Fruit fly (Drosophila melanogaster) whole organism, embryonic: ENCODE results near the gene Arp8.

Experiments
- Antp ChIP-seq: fragments of 200-800 bp; sonication (Bioruptor generic); optimal IDR thresholded peaks from 3 replicates; lab custom pipeline; 2016; ENCODE audit warnings: missing biosample characterization, missing genetic modification characterization
- B-H2 ChIP-seq: fragments of 200-800 bp; sonication (Bioruptor generic); optimal IDR thresholded peaks from 2 replicates; lab custom pipeline; 2018; ENCODE audit warnings: missing biosample characterization, mild to moderate bottlenecking, missing genetic modification characterization
- Bteb2 ChIP-seq: fragments of 200-800 bp; sonication (Bioruptor generic); optimal IDR thresholded peaks from 2 replicates; lab custom pipeline; 2016; ENCODE audit warnings: missing biosample characterization, missing genetic modification characterization
- CG10267 ChIP-seq: fragments of 200-800 bp; sonication (Bioruptor generic); optimal IDR thresholded peaks from 2 replicates; lab custom pipeline; 2018; ENCODE audit warnings: missing biosample characterization, mild to moderate bottlenecking, missing genetic modification characterization, moderate library complexity
- CG10979 ChIP-seq: fragments of 200-800 bp; sonication (Bioruptor generic); optimal IDR thresholded peaks from 2 replicates; lab custom pipeline; 2018; ENCODE audit warnings: missing biosample characterization, mild to moderate bottlenecking, missing genetic modification characterization, moderate library complexity
- CG12942 ChIP-seq: fragments of 200-800 bp; sonication (Bioruptor generic); optimal IDR thresholded peaks from 3 replicates; lab custom pipeline; 2016; ENCODE audit warnings: missing biosample characterization, missing genetic modification characterization
- CG15696 ChIP-seq: fragments of 200-800 bp; sonication (Bioruptor generic); optimal IDR thresholded peaks from 2 replicates; lab custom pipeline; 2019; ENCODE audit warnings: missing biosample characterization, mild to moderate bottlenecking, missing genetic modification characterization, moderate library complexity
- CG17385 ChIP-seq: fragments of 200-800 bp; sonication (Bioruptor generic); optimal IDR thresholded peaks from 3 replicates; lab custom pipeline; 2018; ENCODE audit warnings: missing biosample characterization, mild to moderate bottlenecking, missing genetic modification characterization
- CG17612 ChIP-seq: fragments of 200-800 bp; sonication (Bioruptor generic); IDR thresholded peaks from 2 replicates; pipeline ENCODE4 v1.3.6; 2022; ENCODE audit warnings: missing biosample characterization, missing genetic modification characterization
- CG18599 ChIP-seq: fragments of 200-800 bp; sonication (Bioruptor generic); optimal IDR thresholded peaks from 3 replicates; lab custom pipeline; 2017; ENCODE audit warnings: missing biosample characterization, missing genetic modification characterization, mild to moderate bottlenecking, moderate library complexity, missing genetic modification reagents
- CG2129 ChIP-seq: fragments of 200-800 bp; sonication (Bioruptor generic); IDR thresholded peaks from 2 replicates; pipeline ENCODE4 v1.3.6; 2022; ENCODE audit warnings: missing biosample characterization, missing genetic modification characterization; ENCODE audit not compliant: partially characterized antibody
- CG2199 ChIP-seq: fragments of 200-800 bp; sonication (Bioruptor generic); IDR thresholded peaks from 3 replicates; pipeline ENCODE4 v1.3.6; 2022; ENCODE audit warnings: missing biosample characterization, missing genetic modification characterization
- CG3847 ChIP-seq: fragments of 200-800 bp; sonication (Bioruptor generic); IDR thresholded peaks from 2 replicates; pipeline ENCODE4 v1.3.6; 2022; ENCODE audit warnings: missing biosample characterization, missing genetic modification characterization
- CG6765 ChIP-seq: fragments of 200-800 bp; sonication (Bioruptor generic); optimal IDR thresholded peaks from 3 replicates; lab custom pipeline; 2017; ENCODE audit warnings: missing biosample characterization, mild to moderate bottlenecking, missing genetic modification characterization
- CG7556 ChIP-seq: fragments of 200-800 bp; sonication (Bioruptor generic); optimal IDR thresholded peaks from 2 replicates; lab custom pipeline; 2017; ENCODE audit warnings: missing biosample characterization, mild to moderate bottlenecking, missing genetic modification characterization
- Camta ChIP-seq: fragments of 200-800 bp; sonication (Bioruptor generic); optimal IDR thresholded peaks from 2 replicates; lab custom pipeline; 2016; ENCODE audit warnings: missing biosample characterization, missing genetic modification characterization
- E2f2 ChIP-seq: fragments of 200-800 bp; sonication (Bioruptor generic); IDR thresholded peaks from 2 replicates; pipeline ENCODE4 v1.3.6; 2022; ENCODE audit warnings: missing biosample characterization, missing genetic modification characterization
- ERR ChIP-seq: fragments of 200-800 bp; sonication (Bioruptor generic); optimal IDR thresholded peaks from 2 replicates; lab custom pipeline; 2016; ENCODE audit warnings: missing biosample characterization, missing genetic modification characterization
- H15 ChIP-seq: fragments of 200-800 bp; sonication (Bioruptor generic); IDR thresholded peaks from 3 replicates; pipeline ENCODE4 v1.3.6; 2022; ENCODE audit warnings: missing biosample characterization, missing genetic modification characterization
- Hr51 ChIP-seq, 2 experiments: fragments of 200-800 bp; sonication (Bioruptor generic); optimal IDR thresholded peaks; 2 replicates in 1 of 2; 3 replicates in 1 of 2; lab custom pipeline; 2016 to 2018; ENCODE audit warnings: missing biosample characterization in 2 of 2, missing genetic modification characterization in 2 of 2, mild to moderate bottlenecking in 1 of 2, moderate library complexity in 1 of 2
- MESR4 ChIP-seq: fragments of 200-800 bp; sonication (Bioruptor generic); optimal IDR thresholded peaks from 2 replicates; lab custom pipeline; 2018; ENCODE audit warnings: missing biosample characterization, mild to moderate bottlenecking, missing genetic modification characterization, moderate library complexity
- Med ChIP-seq: fragments of 200-800 bp; sonication (Bioruptor generic); peaks from one replicate; lab custom pipeline; 2016; ENCODE audit warnings: missing biosample characterization, missing genetic modification characterization, mild to moderate bottlenecking, inconsistent platforms, moderate library complexity
- Mes4 ChIP-seq: fragments of 200-800 bp; sonication (Bioruptor generic); optimal IDR thresholded peaks from 2 replicates; lab custom pipeline; 2016; ENCODE audit warnings: missing biosample characterization, missing genetic modification characterization
- Myb ChIP-seq: fragments of 200-800 bp; sonication (Bioruptor generic); optimal IDR thresholded peaks from 2 replicates; lab custom pipeline; 2016; ENCODE audit warnings: missing biosample characterization, missing genetic modification characterization
- Oaz ChIP-seq: fragments of 200-800 bp; sonication (Bioruptor generic); IDR thresholded peaks from 2 replicates; pipeline ENCODE4 v1.3.6; 2022; ENCODE audit warnings: missing biosample characterization, missing genetic modification characterization
- Ptx1 ChIP-seq: fragments of 200-800 bp; sonication (Bioruptor generic); IDR thresholded peaks from 2 replicates; pipeline ENCODE4 v1.3.6; 2022; ENCODE audit warnings: missing biosample characterization, missing genetic modification characterization
- cad ChIP-seq: fragments of >200 bp; optimal IDR thresholded peaks from 2 replicates; lab custom pipeline; 2017; ENCODE audit warnings: missing biosample characterization, missing genetic modification characterization
- chinmo ChIP-seq: fragments of 200-800 bp; sonication (Bioruptor generic); IDR thresholded peaks from 4 replicates; pipeline ENCODE4 v1.3.6; 2022; ENCODE audit warnings: missing biosample characterization, missing genetic modification characterization; ENCODE audit not compliant: partially characterized antibody
- dati ChIP-seq: fragments of 200-800 bp; sonication (Bioruptor generic); IDR thresholded peaks from 2 replicates; pipeline ENCODE4 v1.3.6; 2022; ENCODE audit warnings: missing biosample characterization, missing genetic modification characterization
- gem ChIP-seq: fragments of 200-800 bp; sonication (Bioruptor generic); optimal IDR thresholded peaks from 2 replicates; lab custom pipeline; 2019; ENCODE audit warnings: missing biosample characterization, mild to moderate bottlenecking, missing genetic modification characterization, moderate library complexity
- grau ChIP-seq: fragments of 200-800 bp; optimal IDR thresholded peaks from 3 replicates; lab custom pipeline; 2019; ENCODE audit warnings: missing biosample characterization, mild to moderate bottlenecking, missing genetic modification characterization, moderate library complexity
- kah ChIP-seq: fragments of 200-800 bp; sonication (Bioruptor generic); optimal IDR thresholded peaks from 2 replicates; lab custom pipeline; 2018; ENCODE audit warnings: missing biosample characterization, mild to moderate bottlenecking, missing genetic modification characterization
- kni ChIP-seq: fragments of 200-800 bp; sonication (Bioruptor generic); optimal IDR thresholded peaks from 3 replicates; lab custom pipeline; 2017; ENCODE audit warnings: mild to moderate bottlenecking, missing biosample characterization, missing genetic modification reagents, missing genetic modification characterization
- lbe ChIP-seq: fragments of 200-800 bp; sonication (Bioruptor generic); optimal IDR thresholded peaks from 2 replicates; lab custom pipeline; 2016; ENCODE audit warnings: missing biosample characterization, mild to moderate bottlenecking, missing genetic modification characterization
- oc ChIP-seq: fragments of 200-800 bp; sonication (Bioruptor generic); optimal IDR thresholded peaks from 2 replicates; lab custom pipeline; 2018; ENCODE audit warnings: missing biosample characterization, mild to moderate bottlenecking, missing genetic modification characterization, moderate library complexity
- org-1 ChIP-seq: fragments of 200-800 bp; sonication (Bioruptor generic); optimal IDR thresholded peaks from 2 replicates; lab custom pipeline; 2017; ENCODE audit warnings: missing biosample characterization, missing genetic modification characterization
- pho ChIP-seq: fragments of 200-800 bp; sonication (Bioruptor generic); optimal IDR thresholded peaks from 2 replicates; lab custom pipeline; 2016; ENCODE audit warnings: missing biosample characterization, missing genetic modification characterization
- pros ChIP-seq: fragments of 200-800 bp; sonication (Bioruptor generic); optimal IDR thresholded peaks from 3 replicates; lab custom pipeline; 2019; ENCODE audit warnings: missing biosample characterization, mild to moderate bottlenecking, missing genetic modification characterization, moderate library complexity
- pum ChIP-seq: fragments of 200-800 bp; sonication (Bioruptor generic); optimal IDR thresholded peaks from 2 replicates; lab custom pipeline; 2016; ENCODE audit warnings: missing biosample characterization, missing genetic modification characterization
- rib ChIP-seq: fragments of 200-800 bp; sonication (Bioruptor generic); IDR thresholded peaks from 2 replicates; pipeline ENCODE4 v1.3.6; 2022; ENCODE audit warnings: missing biosample characterization, missing genetic modification characterization
- salm ChIP-seq: fragments of 200-800 bp; sonication (Bioruptor generic); optimal IDR thresholded peaks from 2 replicates; lab custom pipeline; 2018; ENCODE audit warnings: missing biosample characterization, mild to moderate bottlenecking, missing genetic modification characterization
- sens ChIP-seq: fragments of 200-800 bp; sonication (Bioruptor generic); peaks from one replicate; lab custom pipeline; 2016; ENCODE audit warnings: missing biosample characterization, missing genetic modification characterization
- sisA ChIP-seq: fragments of 200-800 bp; sonication (Bioruptor generic); IDR thresholded peaks from 2 replicates; pipeline ENCODE4 v1.3.6; 2022; ENCODE audit warnings: missing biosample characterization, missing genetic modification characterization
- so ChIP-seq: fragments of 200-800 bp; sonication (Bioruptor generic); IDR thresholded peaks from 3 replicates; pipeline ENCODE4 v1.3.6; 2022; ENCODE audit warnings: missing biosample characterization, missing genetic modification characterization
- sr ChIP-seq: fragments of 200-800 bp; sonication (Bioruptor generic); IDR thresholded peaks from 3 replicates; pipeline ENCODE4 v1.3.6; 2022; ENCODE audit warnings: missing biosample characterization, missing genetic modification characterization
- tio ChIP-seq: fragments of 200-800 bp; sonication (Bioruptor generic); optimal IDR thresholded peaks from 2 replicates; lab custom pipeline; 2017; ENCODE audit warnings: missing biosample characterization, missing genetic modification characterization, inconsistent platforms
- twi ChIP-seq: fragments of 200-800 bp; optimal IDR thresholded peaks from 2 replicates; lab custom pipeline; 2019; ENCODE audit warnings: missing biosample characterization, mild to moderate bottlenecking, missing genetic modification characterization, moderate library complexity
- wek ChIP-seq: fragments of 200-800 bp; sonication (Bioruptor generic); optimal IDR thresholded peaks from 3 replicates; lab custom pipeline; 2018; ENCODE audit warnings: missing biosample characterization, mild to moderate bottlenecking, missing genetic modification characterization, moderate library complexity
- zen ChIP-seq: fragments of 200-800 bp; sonication (Bioruptor generic); optimal IDR thresholded peaks from 3 replicates; lab custom pipeline; 2018; ENCODE audit warnings: missing biosample characterization, mild to moderate bottlenecking, missing genetic modification characterization, moderate library complexity
- zfh2 ChIP-seq: fragments of 200-800 bp; sonication (Bioruptor generic); optimal IDR thresholded peaks from 2 replicates; lab custom pipeline; 2016; ENCODE audit warnings: missing biosample characterization, missing genetic modification characterization

Gene Arp8

dm6 chrX:17832163-17833014, 28.2 kb downstream of the Arp8 start:
- TF ChIP-seq sens (GFP tag; lab: Kevin White, UChicago) = peak; percentile 82
- TF ChIP-seq sisA = no peak
- TF ChIP-seq CG15696 (tag; lab: Kevin White, UChicago) = no peak
- no peak for TF ChIP-seq wek (GFP tag; lab: Kevin White, UChicago)
- no peak for TF ChIP-seq CG17612 (GFP tag; lab: Robert Waterston, UW)
- no peak for TF ChIP-seq CG3847 (GFP tag; lab: Robert Waterston, UW)
- peak; percentile 71 for TF ChIP-seq Med
- TF ChIP-seq gem (tag; lab: Kevin White, UChicago) = peak; percentile 22
- peak; percentile 93 for TF ChIP-seq pros (GFP tag; lab: Kevin White, UChicago)
- peak; percentile 11 for TF ChIP-seq CG10979 (tag; lab: Kevin White, UChicago)
- TF ChIP-seq Myb (GFP tag; lab: Kevin White, UChicago) = no peak
- TF ChIP-seq CG18599 (GFP tag; lab: Kevin White, UChicago) = no peak
- TF ChIP-seq zen (tag; lab: Kevin White, UChicago) = peak; percentile 36
- no peak for TF ChIP-seq ERR (GFP tag; lab: Kevin White, UChicago)
- TF ChIP-seq kni (GFP tag; lab: Kevin White, UChicago) = peak; percentile 75
- TF ChIP-seq E2f2 (GFP tag; lab: Robert Waterston, UW) = no peak
- TF ChIP-seq oc = no peak
- TF ChIP-seq Ptx1 = no peak
- TF ChIP-seq pho (GFP tag; lab: Kevin White, UChicago) = no peak
- TF ChIP-seq org-1 (GFP tag; lab: Kevin White, UChicago) = no peak
- peak; percentile 84 for TF ChIP-seq grau
- 0 out of 3 replicates have a peak, but pooled peaks have one; percentile 31 for TF ChIP-seq CG2199 (GFP tag; lab: Robert Waterston, UW)
- no peak for TF ChIP-seq Mes4 (GFP tag; lab: Kevin White, UChicago)
- no peak for TF ChIP-seq Oaz (GFP tag; lab: Robert Waterston, UW)
- peak; percentile 9 for TF ChIP-seq CG17385 (GFP tag; lab: Kevin White, UChicago)
- no peak for TF ChIP-seq sr (GFP tag; lab: Robert Waterston, UW)
- TF ChIP-seq chinmo (GFP tag; lab: Robert Waterston, UW) = 0 out of 4 replicates have a peak, but pooled peaks have one; percentile 24
- no peak for TF ChIP-seq Antp (GFP tag; lab: Kevin White, UChicago)
- TF ChIP-seq lbe = no peak
- no peak for TF ChIP-seq CG10267
- TF ChIP-seq pum = no peak
- TF ChIP-seq CG6765 = no peak
- TF ChIP-seq Hr51 (GFP tag; optimal IDR thresholded peaks at IDR 0.05; lab: Kevin White, UChicago) = no peak
- TF ChIP-seq B-H2 (GFP tag; lab: Kevin White, UChicago) = no peak
- TF ChIP-seq CG2129 (GFP tag; lab: Robert Waterston, UW) = no peak
- no peak for TF ChIP-seq Bteb2 (GFP tag; lab: Kevin White, UChicago)
- no peak for TF ChIP-seq cad (GFP tag; lab: Kevin White, UChicago)
- TF ChIP-seq tio (GFP tag; lab: Kevin White, UChicago) = peak; percentile 3
- TF ChIP-seq rib (GFP tag; lab: Robert Waterston, UW) = no peak
- no peak for TF ChIP-seq Camta
- TF ChIP-seq salm (tag; lab: Kevin White, UChicago) = no peak
- no peak for TF ChIP-seq zfh2 (GFP tag; lab: Kevin White, UChicago)
- no peak for TF ChIP-seq H15
- TF ChIP-seq so (GFP tag; lab: Robert Waterston, UW) = no peak
- no peak for TF ChIP-seq kah
- no peak for TF ChIP-seq twi (tag; lab: Kevin White, UChicago)
- no peak for TF ChIP-seq dati (GFP tag; lab: Robert Waterston, UW)
- no peak for TF ChIP-seq CG12942 (GFP tag; lab: Kevin White, UChicago)
- TF ChIP-seq CG7556 (GFP tag; lab: Kevin White, UChicago) = no peak
- no peak for TF ChIP-seq MESR4 (GFP tag; lab: Kevin White, UChicago)
